Worm (Caenorhabditis elegans): Measurements from ENCODE around the gene coq-5.

DNA sequence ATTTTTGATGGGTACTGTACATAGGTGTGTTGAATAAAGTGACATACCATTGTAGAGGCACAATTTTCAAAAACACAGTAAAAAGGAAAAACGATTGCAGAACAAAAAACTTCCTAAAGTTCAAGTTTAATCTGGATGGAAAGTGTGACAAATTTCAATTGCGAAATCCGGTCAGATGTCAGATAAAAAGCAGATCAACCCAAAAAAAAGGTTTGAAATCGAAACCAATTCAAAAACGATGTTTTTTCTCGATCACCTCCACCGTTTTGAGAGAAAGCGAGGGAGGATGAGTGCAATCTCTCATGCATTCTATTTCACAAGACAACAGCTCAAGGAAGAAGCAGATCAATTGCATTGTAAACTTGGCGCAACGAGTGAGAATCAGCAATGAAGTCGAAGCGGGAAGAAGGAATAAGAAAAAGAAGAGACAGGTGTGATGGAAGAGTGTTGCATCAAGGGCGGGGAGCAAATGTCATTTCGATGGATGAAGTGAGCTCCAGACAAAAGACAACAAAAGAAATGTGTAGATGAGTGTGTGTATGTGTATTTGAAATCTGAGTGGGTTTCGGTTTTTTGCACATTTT is 22.0 kb upstream of the coq-5 start:
- TF ChIP-seq unc-62 (GFP tag; optimal IDR thresholded peaks at IDR 0.05) = no peak
- TF ChIP-seq nhr-90 (tag; optimal IDR thresholded peaks at IDR 0.05; ENCODE audit: poor library complexity) = no peak
- no peak for TF ChIP-seq mab-9 (GFP tag; IDR thresholded peaks at IDR 0.05)
- no peak for TF ChIP-seq nhr-12 (tag; optimal IDR thresholded peaks at IDR 0.05)

All from whole organism, L1 larva.